Worm (Caenorhabditis elegans) whole organism, L4/young adult: Measurements from ENCODE around the gene agt-1.

Experiments used
- W03F9.2 ChIP-seq: fragments of 150-350 bp; optimal IDR thresholded peaks from 2 replicates; lab custom pipeline; 2014; ENCODE audit warnings: missing biosample characterization, missing genetic modification characterization
- dao-5 ChIP-seq: sonication (generic microtip); optimal IDR thresholded peaks from 2 replicates; lab custom pipeline; 2016; ENCODE audit warnings: missing genotype, missing genetic modification characterization, moderate library complexity, missing compliant biosample characterization

DNA sequence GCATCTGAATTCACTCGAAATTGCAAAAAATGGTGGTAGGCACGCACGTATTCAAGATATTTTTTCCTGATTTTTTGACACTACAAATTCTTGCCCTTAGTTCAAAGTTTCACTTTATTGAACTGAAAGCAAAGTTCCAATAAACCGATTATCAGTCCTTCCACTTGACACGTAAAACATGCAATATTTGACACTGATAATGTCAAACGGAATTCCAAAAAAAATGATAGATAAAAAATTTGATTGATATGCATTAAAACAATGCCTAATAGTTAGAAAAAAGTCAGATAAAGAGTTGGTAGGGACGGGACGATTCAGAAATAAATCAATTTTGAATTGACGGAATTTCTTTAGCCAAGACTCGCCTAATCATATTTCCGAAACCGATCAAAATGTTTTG, 42.1 kb downstream of the agt-1 start:
- no peak for TF ChIP-seq W03F9.2 (tag; lab: Kevin White, UChicago)
- no peak for TF ChIP-seq dao-5 (tag; lab: Kevin White, UChicago)
